Worm (Caenorhabditis elegans): ENCODE data around the gene K05B2.4.

- no peak for TF ChIP-seq ceh-82 (tag; optimal IDR thresholded peaks at IDR 0.05)
- no peak for TF ChIP-seq madf-5 (GFP tag; IDR thresholded peaks at IDR 0.05)
- TF ChIP-seq hlh-11 (tag; optimal IDR thresholded peaks at IDR 0.05) = peak; percentile 18
- TF ChIP-seq nhr-28 (tag; optimal IDR thresholded peaks at IDR 0.05) = no peak
Observed at ce11 chrX:4895223-4895622, 25.6 kb downstream of the K05B2.4 start.

All from whole organism, L4 larva.